Worm (Caenorhabditis elegans) whole organism, late embryonic: Measurements from ENCODE around the gene btb-12.

Experiments
- F13H6.1 ChIP-seq: sonication (generic microtip); optimal IDR thresholded peaks from 2 replicates; lab custom pipeline; 2016; ENCODE audit warnings: missing genetic modification characterization, missing compliant biosample characterization
- elt-2 ChIP-seq: sonication (generic microtip); optimal IDR thresholded peaks from 2 replicates; lab custom pipeline; 2016; ENCODE audit warnings: missing genetic modification reagents, missing genetic modification characterization, missing compliant biosample characterization

DNA sequence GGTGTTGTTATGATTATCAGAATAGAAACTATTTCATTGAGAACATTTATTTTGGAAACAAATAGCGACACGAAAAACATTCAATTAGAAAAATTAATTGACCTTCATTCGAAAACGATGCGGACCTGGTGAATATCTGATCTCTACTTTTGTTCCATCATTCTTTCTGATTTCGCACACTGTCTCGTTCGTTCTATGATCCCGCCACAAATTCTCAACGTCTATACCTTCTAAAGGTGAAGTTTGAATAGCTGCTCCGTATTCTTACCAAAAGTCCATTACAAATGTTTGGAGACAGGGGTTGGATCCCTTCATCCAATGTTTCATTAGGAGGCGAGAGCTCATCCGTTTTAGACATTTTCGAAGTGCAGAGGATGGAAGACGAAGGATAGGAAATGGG is 3.2 kb upstream of the btb-12 start, which contains the start of gene fbxb-16:
- TF ChIP-seq elt-2 (tag; lab: Kevin White, UChicago) (no peak), F13H6.1 (tag; lab: Kevin White, UChicago) (no peak)
